Worm (Caenorhabditis elegans) whole organism, young adult: ENCODE data around the gene clec-178.

Source experiments
- F22D6.2 ChIP-seq: sonication (generic microtip); optimal IDR thresholded peaks from 2 replicates; lab custom pipeline; 2016; ENCODE audit warnings: mild to moderate bottlenecking, missing genetic modification characterization, missing compliant biosample characterization
- F23B12.7 ChIP-seq: sonication (generic microtip); optimal IDR thresholded peaks from 2 replicates; lab custom pipeline; 2017; ENCODE audit warnings: missing genetic modification characterization, mild to moderate bottlenecking, missing compliant biosample characterization, antibody characterized with exemption, moderate library complexity; ENCODE audit not compliant: insufficient read depth
- F52B5.7 ChIP-seq: sonication (generic microtip); optimal IDR thresholded peaks from 2 replicates; lab custom pipeline; 2016; ENCODE audit warnings: mild to moderate bottlenecking, missing genetic modification characterization, missing compliant biosample characterization
- F55B11.4 ChIP-seq: sonication (generic microtip); optimal IDR thresholded peaks from 2 replicates; lab custom pipeline; 2016; ENCODE audit warnings: missing compliant biosample characterization, missing genetic modification characterization, borderline replicate concordance; ENCODE audit not compliant: insufficient read depth
- K11D2.4 ChIP-seq: fragments of 200-800 bp; sonication (Bioruptor generic); IDR thresholded peaks from 2 replicates; pipeline ENCODE4 v1.3.6; 2022; ENCODE audit warnings: missing genetic modification reagents, missing genetic modification characterization, missing compliant biosample characterization
- Y53G8AR.9 ChIP-seq: fragments of 200-800 bp; sonication (Bioruptor generic); conservative IDR thresholded peaks from 2 replicates; pipeline ENCODE4 v1.3.6; 2022; ENCODE audit warnings: missing genetic modification reagents, missing genetic modification characterization, missing compliant biosample characterization
- Y79H2A.3 ChIP-seq: fragments of 200-800 bp; sonication (Bioruptor generic); conservative IDR thresholded peaks from 2 replicates; pipeline ENCODE4 v1.3.6; 2022; ENCODE audit warnings: missing genetic modification reagents, missing genetic modification characterization, missing compliant biosample characterization
- Y95B8A.8 ChIP-seq: fragments of 200-800 bp; sonication (Bioruptor generic); IDR thresholded peaks from 2 replicates; pipeline ENCODE4 v1.3.6; 2022; ENCODE audit warnings: missing genetic modification reagents, missing genetic modification characterization, missing compliant biosample characterization
- ama-1 ChIP-seq, 3 experiments: fragments of 150-350 bp in 1 of 3; sonication (generic microtip) in 2 of 3; optimal IDR thresholded peaks; 2 replicates each; lab custom pipeline; 2014 to 2018; ENCODE audit warnings: missing biosample characterization in 2 of 3, missing genetic modification characterization in 2 of 3, missing genetic modification reagents in 2 of 3
- attf-3 ChIP-seq: fragments of 200-800 bp; sonication (Bioruptor generic); conservative IDR thresholded peaks from 2 replicates; pipeline ENCODE4 v1.3.6; 2022; ENCODE audit warnings: missing genetic modification reagents, missing genetic modification characterization, missing compliant biosample characterization
- attf-6 ChIP-seq: fragments of 200-800 bp; sonication (Bioruptor generic); IDR thresholded peaks from 2 replicates; pipeline ENCODE4 v1.3.6; 2022; ENCODE audit warnings: missing genetic modification reagents, missing genetic modification characterization, missing compliant biosample characterization
- bed-2 ChIP-seq: fragments of 200-800 bp; sonication (Bioruptor generic); IDR thresholded peaks from 2 replicates; pipeline ENCODE4 v1.3.6; 2022; ENCODE audit warnings: missing genetic modification reagents, missing genetic modification characterization, missing compliant biosample characterization
- ets-4 ChIP-seq: fragments of 200-800 bp; sonication (Bioruptor generic); optimal IDR thresholded peaks from 2 replicates; lab custom pipeline; 2018; ENCODE audit warnings: mild to moderate bottlenecking, missing genetic modification characterization, missing compliant biosample characterization
- hrde-1 ChIP-seq: sonication (generic microtip); optimal IDR thresholded peaks from 2 replicates; lab custom pipeline; 2016; ENCODE audit warnings: missing genetic modification characterization, mild to moderate bottlenecking, missing compliant biosample characterization, moderate library complexity, missing genotype, missing genetic modification reagents, borderline replicate concordance
- let-526 ChIP-seq: fragments of 200-800 bp; sonication (Bioruptor generic); IDR thresholded peaks from 2 replicates; pipeline ENCODE4 v1.3.6; 2022; ENCODE audit warnings: missing genetic modification reagents, missing genetic modification characterization, missing compliant biosample characterization
- let-607 ChIP-seq, 2 experiments: fragments of 200-800 bp in 1 of 2; sonication (Bioruptor generic) in 1 of 2; sonication (generic microtip) in 1 of 2; optimal IDR thresholded peaks; 2 replicates each; lab custom pipeline; 2016 to 2018; ENCODE audit warnings: mild to moderate bottlenecking in 2 of 2, missing compliant biosample characterization in 2 of 2, missing genetic modification characterization in 2 of 2, moderate library complexity in 2 of 2, missing genotype in 1 of 2
- lin-26 ChIP-seq: fragments of 200-800 bp; sonication (Bioruptor generic); IDR thresholded peaks from 2 replicates; pipeline ENCODE4 v1.3.6; 2022; ENCODE audit warnings: missing genetic modification reagents, missing genetic modification characterization, missing compliant biosample characterization
- lin-54 ChIP-seq: fragments of 200-800 bp; sonication (Bioruptor generic); optimal IDR thresholded peaks from 2 replicates; lab custom pipeline; 2018; ENCODE audit warnings: mild to moderate bottlenecking, missing genetic modification characterization, missing compliant biosample characterization
- lsl-1 ChIP-seq: fragments of 200-800 bp; sonication (Bioruptor generic); optimal IDR thresholded peaks from 2 replicates; lab custom pipeline; 2018; ENCODE audit warnings: mild to moderate bottlenecking, missing genetic modification characterization, moderate library complexity, missing compliant biosample characterization
- madf-10 ChIP-seq: sonication (generic microtip); optimal IDR thresholded peaks from 2 replicates; lab custom pipeline; 2016; ENCODE audit warnings: mild to moderate bottlenecking, missing genetic modification characterization, missing compliant biosample characterization
- madf-3 ChIP-seq: fragments of 200-800 bp; sonication (Bioruptor generic); IDR thresholded peaks from 2 replicates; pipeline ENCODE4 v1.3.6; 2022; ENCODE audit warnings: missing genetic modification reagents, missing genetic modification characterization, missing compliant biosample characterization
- mcd-1 ChIP-seq: fragments of 200-800 bp; sonication (Bioruptor generic); IDR thresholded peaks from 2 replicates; pipeline ENCODE4 v1.3.6; 2022; ENCODE audit warnings: missing genetic modification reagents, missing genetic modification characterization, missing compliant biosample characterization
- nhr-179 ChIP-seq: sonication (generic microtip); optimal IDR thresholded peaks from 2 replicates; lab custom pipeline; 2016; ENCODE audit warnings: mild to moderate bottlenecking, missing genetic modification characterization, missing compliant biosample characterization
- nhr-90 ChIP-seq: sonication (generic microtip); optimal IDR thresholded peaks from 2 replicates; lab custom pipeline; 2016; ENCODE audit warnings: missing genotype, mild to moderate bottlenecking, missing genetic modification characterization, missing compliant biosample characterization
- pbrm-1 ChIP-seq: fragments of 200-800 bp; sonication (Bioruptor generic); IDR thresholded peaks from 2 replicates; pipeline ENCODE4 v1.3.6; 2022; ENCODE audit warnings: missing genetic modification reagents, missing genetic modification characterization, missing compliant biosample characterization
- rcor-1 ChIP-seq: fragments of 200-800 bp; sonication (Bioruptor generic); IDR thresholded peaks from 2 replicates; pipeline ENCODE4 v1.3.6; 2022; ENCODE audit warnings: missing genetic modification reagents, missing genetic modification characterization, missing compliant biosample characterization
- repo-1 ChIP-seq: sonication (generic microtip); optimal IDR thresholded peaks from 2 replicates; lab custom pipeline; 2017; ENCODE audit warnings: mild to moderate bottlenecking, missing genetic modification characterization, missing compliant biosample characterization
- sdz-38 ChIP-seq: sonication (generic microtip); optimal IDR thresholded peaks from 2 replicates; lab custom pipeline; 2016; ENCODE audit warnings: missing genotype, missing genetic modification characterization, missing compliant biosample characterization
- sea-2 ChIP-seq: fragments of 200-800 bp; sonication (Bioruptor generic); IDR thresholded peaks from 2 replicates; pipeline ENCODE4 v1.3.6; 2022; ENCODE audit warnings: missing genetic modification characterization, missing compliant biosample characterization
- somi-1 ChIP-seq: fragments of 200-800 bp; sonication (Bioruptor generic); optimal IDR thresholded peaks from 2 replicates; lab custom pipeline; 2018; ENCODE audit warnings: mild to moderate bottlenecking, missing genetic modification characterization, missing compliant biosample characterization
- zfh-2 ChIP-seq: fragments of 200-800 bp; sonication (Bioruptor generic); conservative IDR thresholded peaks from 2 replicates; pipeline ENCODE4 v1.3.6; 2022; ENCODE audit warnings: missing genetic modification reagents, missing genetic modification characterization, missing compliant biosample characterization
- ztf-25 ChIP-seq: fragments of 200-800 bp; sonication (Bioruptor generic); IDR thresholded peaks from 2 replicates; pipeline ENCODE4 v1.3.6; 2022; ENCODE audit warnings: missing genetic modification reagents, missing genetic modification characterization, missing compliant biosample characterization
- ztf-26 ChIP-seq: sonication (generic microtip); optimal IDR thresholded peaks from 2 replicates; lab custom pipeline; 2017; ENCODE audit warnings: missing genetic modification characterization, missing compliant biosample characterization
- ztf-3 ChIP-seq: fragments of 200-800 bp; sonication (Bioruptor generic); optimal IDR thresholded peaks from 2 replicates; lab custom pipeline; 2018; ENCODE audit warnings: mild to moderate bottlenecking, missing genetic modification characterization, missing compliant biosample characterization

clec-178 gene

ce11 chrIV:5691189-5691588, 37.4 kb downstream of the clec-178 start:
- TF ChIP-seq madf-3 (GFP tag; lab: Robert Waterston, UW) (peak; percentile 80; the same call in 1 of the 2 replicates), attf-6 (0 out of 2 replicates have a peak, but pooled peaks have one; percentile 14)

- no peak for TF ChIP-seq let-607 (tag; optimal IDR thresholded peaks at IDR 0.05; lab: Kevin White, UChicago)
- no peak for TF ChIP-seq nhr-90 (tag; lab: Kevin White, UChicago)
- no peak for TF ChIP-seq somi-1 (GFP tag; lab: Kevin White, UChicago)
- no peak for TF ChIP-seq nhr-179 (tag; lab: Kevin White, UChicago)
- TF ChIP-seq Y95B8A.8: no peak
- TF ChIP-seq repo-1 (tag; lab: Kevin White, UChicago): no peak
- TF ChIP-seq Y53G8AR.9: no peak
- no peak for TF ChIP-seq ztf-26 (tag; lab: Kevin White, UChicago)
- TF ChIP-seq rcor-1: no peak
- TF ChIP-seq sdz-38 (tag; lab: Kevin White, UChicago): no peak
- no peak for TF ChIP-seq lsl-1 (GFP tag; lab: Kevin White, UChicago)
- TF ChIP-seq ama-1 (optimal IDR thresholded peaks at IDR 0.05; lab: Kevin White, UChicago): no peak
- no peak for TF ChIP-seq ama-1 (GFP tag; optimal IDR thresholded peaks at IDR 0.05; lab: Kevin White, UChicago)
- no peak for TF ChIP-seq madf-10 (tag; lab: Kevin White, UChicago)
- TF ChIP-seq F22D6.2 (tag; lab: Kevin White, UChicago): no peak
- no peak for TF ChIP-seq zfh-2
- TF ChIP-seq lin-54: no peak
- TF ChIP-seq hrde-1 (tag; lab: Kevin White, UChicago): no peak
These were observed 46.6 kb downstream of the clec-178 start for ce11 chrIV:5700372-5700771.

- TF ChIP-seq lin-26 (GFP tag; lab: Robert Waterston, UW) (no peak), ztf-26 (tag; lab: Kevin White, UChicago) (no peak), sea-2 (no peak), F23B12.7 (no peak), K11D2.4 (GFP tag; lab: Robert Waterston, UW) (no peak), nhr-90 (tag; lab: Kevin White, UChicago) (no peak), madf-3 (GFP tag; lab: Robert Waterston, UW) (no peak), somi-1 (GFP tag; lab: Kevin White, UChicago) (no peak), F55B11.4 (tag; lab: Kevin White, UChicago) (no peak), F52B5.7 (tag; lab: Kevin White, UChicago) (no peak), ztf-25 (GFP tag; lab: Robert Waterston, UW) (no peak), Y79H2A.3 (GFP tag; lab: Robert Waterston, UW) (no peak), bed-2 (GFP tag; lab: Robert Waterston, UW) (no peak), ztf-3 (GFP tag; lab: Kevin White, UChicago) (no peak), madf-10 (tag; lab: Kevin White, UChicago) (no peak), pbrm-1 (GFP tag; lab: Robert Waterston, UW) (no peak), mcd-1 (no peak), let-526 (GFP tag; lab: Robert Waterston, UW) (no peak)
These were observed 47.9 kb downstream of the clec-178 start for ce11 chrIV:5701646-5702045.

- peak; percentile 85 for TF ChIP-seq attf-3
- TF ChIP-seq ets-4 (GFP tag; lab: Kevin White, UChicago): no peak
These were observed 49.7 kb downstream of the clec-178 start, which contains the start of the genes C55C3.73 and perm-5 for ce11 chrIV:5703443-5703842. Gene C55C3.73 (minus strand): TSS chrIV:5703451. Gene perm-5 (minus strand): TSS chrIV:5703468.
